Worm (Caenorhabditis elegans): ENCODE results near the gene T20G5.9.

Gene T20G5.9

ce11 chrIII:10236291-10236871, 26.7 kb downstream of the T20G5.9 start:
- TF ChIP-seq ces-1 (GFP tag; optimal IDR thresholded peaks at IDR 0.05) (no peak), ceh-8 (GFP tag; optimal IDR thresholded peaks at IDR 0.05) (no peak), fkh-10 (GFP tag; optimal IDR thresholded peaks at IDR 0.05) (no peak), ceh-88 (GFP tag; IDR thresholded peaks at IDR 0.05) (no peak), lin-15B (tag; optimal IDR thresholded peaks at IDR 0.05) (no peak), lin-35 (GFP tag; optimal IDR thresholded peaks at IDR 0.05) (peak in 1 of 2 experiments; percentile 36), sup-37 (GFP tag; optimal IDR thresholded peaks at IDR 0.05) (no peak), ztf-11 (tag; optimal IDR thresholded peaks at IDR 0.05) (no peak), lsy-2 (tag; optimal IDR thresholded peaks at IDR 0.05) (no peak), unc-98 (GFP tag; IDR thresholded peaks at IDR 0.05) (no peak), ama-1 (optimal IDR thresholded peaks at IDR 0.05) (no peak), vab-15 (tag; optimal IDR thresholded peaks at IDR 0.05) (no peak), ceh-90 (tag; optimal IDR thresholded peaks at IDR 0.05) (no peak), nhr-84 (tag; optimal IDR thresholded peaks at IDR 0.05) (no peak), unc-86 (tag; optimal IDR thresholded peaks at IDR 0.05) (no peak), lin-13 (GFP tag; optimal IDR thresholded peaks at IDR 0.05) (no peak), isw-1 (GFP tag; IDR thresholded peaks at IDR 0.05) (no peak), tbx-2 (tag; optimal IDR thresholded peaks at IDR 0.05) (no peak), pag-3 (tag; optimal IDR thresholded peaks at IDR 0.05; ENCODE audit: borderline replicate concordance, insufficient read depth) (no peak), zag-1 (tag; optimal IDR thresholded peaks at IDR 0.05) (no peak), unc-62 (GFP tag; optimal IDR thresholded peaks at IDR 0.05) (no peak), efl-1 (optimal IDR thresholded peaks at IDR 0.05) (no peak), efl-1 (GFP tag; optimal IDR thresholded peaks at IDR 0.05 in 1 of 2) (no peak), sox-4 (tag; optimal IDR thresholded peaks at IDR 0.05) (no peak), ztf-4 (tag; optimal IDR thresholded peaks at IDR 0.05) (no peak), ets-5 (GFP tag; IDR thresholded peaks at IDR 0.05) (no peak), nhr-12 (tag; optimal IDR thresholded peaks at IDR 0.05) (no peak), egl-13 (tag; optimal IDR thresholded peaks at IDR 0.05) (no peak), grh-1 (GFP tag; IDR thresholded peaks at IDR 0.05) (no peak), zip-4 (GFP tag; optimal IDR thresholded peaks at IDR 0.05) (no peak), egl-27 (tag; optimal IDR thresholded peaks at IDR 0.05) (no peak), pqm-1 (tag; optimal IDR thresholded peaks at IDR 0.05) (no peak), fos-1 (tag; optimal IDR thresholded peaks at IDR 0.05) (no peak), sptf-1 (tag; optimal IDR thresholded peaks at IDR 0.05) (no peak), aly-2 (tag; optimal IDR thresholded peaks at IDR 0.05) (no peak), nhr-11 (tag; optimal IDR thresholded peaks at IDR 0.05) (no peak), snpc-4 (tag; optimal IDR thresholded peaks at IDR 0.05) (no peak), C04F5.9 (tag; optimal IDR thresholded peaks at IDR 0.05) (no peak), nhr-90 (tag; optimal IDR thresholded peaks at IDR 0.05; ENCODE audit: poor library complexity) (peak; percentile 27), xbp-1 (tag; optimal IDR thresholded peaks at IDR 0.05) (no peak), nhr-71 (tag; optimal IDR thresholded peaks at IDR 0.05) (peak; percentile 37), mab-9 (GFP tag; IDR thresholded peaks at IDR 0.05) (no peak), nhr-77 (tag; optimal IDR thresholded peaks at IDR 0.05) (no peak), unc-30 (tag; optimal IDR thresholded peaks at IDR 0.05) (no peak), lin-39 (tag; optimal IDR thresholded peaks at IDR 0.05) (no peak), jun-1 (tag; optimal IDR thresholded peaks at IDR 0.05) (no peak), elt-2 (tag; optimal IDR thresholded peaks at IDR 0.05) (no peak), irx-1 (tag; optimal IDR thresholded peaks at IDR 0.05) (no peak), efl-3 (GFP tag; optimal IDR thresholded peaks at IDR 0.05) (no peak), snu-23 (GFP tag; optimal IDR thresholded peaks at IDR 0.05) (peak; percentile 39), tlp-1 (tag; optimal IDR thresholded peaks at IDR 0.05) (no peak), mdl-1 (tag; optimal IDR thresholded peaks at IDR 0.05) (peak in 1 of 2 experiments; percentile 15), nhr-19 (GFP tag; conservative IDR thresholded peaks at IDR 0.05) (peak; percentile 28; the same call in 1 of the 2 replicates), rnt-1 (tag; optimal IDR thresholded peaks at IDR 0.05) (no peak)

Measured in whole organism, L1 larva.